Worm (Caenorhabditis elegans): Measurements from ENCODE around the gene dohh-1.

DNA sequence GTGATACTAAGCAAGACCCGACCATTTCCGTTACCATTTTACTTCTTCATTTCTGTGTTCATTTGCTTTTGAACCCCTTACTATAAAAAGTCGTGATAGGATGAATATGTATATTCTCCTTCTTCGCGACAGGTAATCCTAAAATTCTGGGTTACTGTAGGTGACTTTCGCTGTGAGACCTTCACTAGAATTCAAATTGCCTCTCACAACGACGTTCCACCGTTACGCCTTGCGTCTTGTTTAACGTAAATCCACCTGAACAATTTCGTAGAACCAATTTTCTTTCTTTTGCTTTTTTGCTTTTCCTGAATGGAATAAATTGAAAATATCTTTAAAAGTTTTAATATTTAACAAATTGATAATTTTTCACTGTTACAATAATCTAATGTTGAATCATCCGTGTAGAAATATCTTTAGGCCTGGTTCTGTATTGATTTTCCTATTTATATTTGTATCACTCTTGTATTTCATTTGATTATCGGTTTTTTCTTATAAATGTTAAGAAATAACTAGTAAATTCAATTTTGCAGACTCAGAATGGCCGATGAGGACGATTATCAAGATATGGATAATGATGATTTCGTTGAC lies 818 bp upstream of the dohh-1 start, which contains the start of gene rpb-6:
- TF ChIP-seq ztf-23 (GFP tag; IDR thresholded peaks at IDR 0.05) (no peak), med-1 (GFP tag; optimal IDR thresholded peaks at IDR 0.05; ENCODE audit: insufficient read depth) (no peak), ztf-29 (GFP tag; IDR thresholded peaks at IDR 0.05) (no peak), cog-1 (tag; optimal IDR thresholded peaks at IDR 0.05) (no peak), klf-2 (GFP tag; conservative IDR thresholded peaks at IDR 0.05) (no peak), flt-1 (GFP tag; IDR thresholded peaks at IDR 0.05) (no peak), tab-1 (GFP tag; IDR thresholded peaks at IDR 0.05) (no peak), T22C8.4 (GFP tag; IDR thresholded peaks at IDR 0.05) (no peak)
